Worm (Caenorhabditis elegans): ENCODE data around the gene nhr-187.

- TF ChIP-seq cog-1 (tag; optimal IDR thresholded peaks at IDR 0.05) (no peak), ztf-23 (GFP tag; IDR thresholded peaks at IDR 0.05) (no peak), ztf-29 (GFP tag; IDR thresholded peaks at IDR 0.05) (no peak), T22C8.4 (GFP tag; IDR thresholded peaks at IDR 0.05) (no peak), med-1 (GFP tag; optimal IDR thresholded peaks at IDR 0.05; ENCODE audit: insufficient read depth) (no peak), klf-2 (GFP tag; conservative IDR thresholded peaks at IDR 0.05) (no peak), flt-1 (GFP tag; IDR thresholded peaks at IDR 0.05) (no peak), ref-1 (GFP tag; conservative IDR thresholded peaks at IDR 0.05) (no peak)
Measured at ce11 chrV:3865273-3865672, 2.5 kb upstream of the nhr-187 start.
